Worm (Caenorhabditis elegans): Measurements from ENCODE around the gene ZK666.15.

- TF ChIP-seq him-1 (tag; optimal IDR thresholded peaks at IDR 0.05) (no peak), dao-5 (tag; optimal IDR thresholded peaks at IDR 0.05) (no peak)
Measured at ce11 chrII:10482899-10483298, 3.9 kb upstream of the ZK666.15 start.

Measured in whole organism, L4/young adult.